Worm (Caenorhabditis elegans): ENCODE results near the gene sdz-4.

ce11 chrII:913222-913722 is 45.4 kb upstream of the sdz-4 start, which contains the start of gene fbxc-33:
- TF ChIP-seq klf-2 (GFP tag; conservative IDR thresholded peaks at IDR 0.05) (no peak), ztf-29 (GFP tag; IDR thresholded peaks at IDR 0.05) (no peak), tab-1 (GFP tag; IDR thresholded peaks at IDR 0.05) (no peak), ref-1 (GFP tag; conservative IDR thresholded peaks at IDR 0.05) (no peak)
